Fruit fly (Drosophila melanogaster) whole organism, embryonic: ENCODE results near the gene CG34269.

Experiments used
- Adf1 ChIP-seq: fragments of 200-800 bp; sonication (Bioruptor generic); IDR thresholded peaks from 2 replicates; pipeline ENCODE4 v1.3.6; 2022; ENCODE audit warnings: missing biosample characterization, missing genetic modification characterization
- Antp ChIP-seq: fragments of 200-800 bp; sonication (Bioruptor generic); optimal IDR thresholded peaks from 3 replicates; lab custom pipeline; 2016; ENCODE audit warnings: missing biosample characterization, missing genetic modification characterization
- CG11247 ChIP-seq: fragments of 200-800 bp; sonication (Bioruptor generic); IDR thresholded peaks from 2 replicates; pipeline ENCODE4 v1.3.6; 2022; ENCODE audit warnings: missing biosample characterization, missing genetic modification characterization
- CG11696 ChIP-seq: fragments of 200-800 bp; sonication (Bioruptor generic); IDR thresholded peaks from 2 replicates; pipeline ENCODE4 v1.3.6; 2022; ENCODE audit warnings: missing biosample characterization, missing genetic modification characterization
- CG1233 ChIP-seq: fragments of 200-800 bp; sonication (Bioruptor generic); optimal IDR thresholded peaks from 4 replicates; lab custom pipeline; 2018; ENCODE audit warnings: missing biosample characterization, mild to moderate bottlenecking, missing genetic modification characterization
- CG13775 ChIP-seq: fragments of 200-800 bp; sonication (Bioruptor generic); optimal IDR thresholded peaks from 3 replicates; lab custom pipeline; 2017; ENCODE audit warnings: missing biosample characterization, mild to moderate bottlenecking, missing genetic modification characterization
- CG17328 ChIP-seq: fragments of 200-800 bp; sonication (Bioruptor generic); IDR thresholded peaks from 2 replicates; pipeline ENCODE4 v1.3.6; 2022; ENCODE audit warnings: missing biosample characterization, missing genetic modification characterization
- CG17568 ChIP-seq: fragments of 200-800 bp; sonication (Bioruptor generic); optimal IDR thresholded peaks from 2 replicates; lab custom pipeline; 2018; ENCODE audit warnings: missing biosample characterization, mild to moderate bottlenecking, missing genetic modification characterization, moderate library complexity
- CG17829 ChIP-seq: fragments of 200-800 bp; optimal IDR thresholded peaks from 2 replicates; lab custom pipeline; 2019; ENCODE audit warnings: missing biosample characterization, mild to moderate bottlenecking, missing genetic modification characterization, moderate library complexity
- CG18764 ChIP-seq: fragments of 200-800 bp; sonication (Bioruptor generic); optimal IDR thresholded peaks from 3 replicates; lab custom pipeline; 2016; ENCODE audit warnings: missing biosample characterization, missing genetic modification characterization
- CG2202 ChIP-seq: fragments of 200-800 bp; sonication (Bioruptor generic); optimal IDR thresholded peaks from 2 replicates; lab custom pipeline; 2018; ENCODE audit warnings: missing biosample characterization, mild to moderate bottlenecking, missing genetic modification characterization
- CG34224 ChIP-seq: fragments of 200-800 bp; sonication (Bioruptor generic); IDR thresholded peaks from 3 replicates; pipeline ENCODE4 v1.3.6; 2022; ENCODE audit warnings: missing biosample characterization, missing genetic modification characterization; ENCODE audit not compliant: partially characterized antibody
- CG3995 ChIP-seq: fragments of 200-800 bp; sonication (Bioruptor generic); optimal IDR thresholded peaks from 3 replicates; lab custom pipeline; 2016; ENCODE audit warnings: missing biosample characterization, missing genetic modification characterization
- CG6683 ChIP-seq: fragments of 200-800 bp; sonication (Bioruptor generic); optimal IDR thresholded peaks from 2 replicates; lab custom pipeline; 2017; ENCODE audit warnings: missing biosample characterization, mild to moderate bottlenecking, missing genetic modification characterization, missing genetic modification reagents
- CG8089 ChIP-seq: fragments of 200-800 bp; sonication (Bioruptor generic); optimal IDR thresholded peaks from 3 replicates; lab custom pipeline; 2016; ENCODE audit warnings: missing biosample characterization, missing genetic modification characterization
- CG8290 ChIP-seq, 3 experiments: fragments of 200-800 bp; sonication (Bioruptor generic); optimal IDR thresholded peaks; 2 replicates each; lab custom pipeline; 2016 to 2019; ENCODE audit warnings: missing biosample characterization in 3 of 3, missing genetic modification characterization in 3 of 3, mild to moderate bottlenecking in 2 of 3, moderate library complexity in 1 of 3
- CG8944 ChIP-seq: fragments of 200-800 bp; sonication (Bioruptor generic); optimal IDR thresholded peaks from 3 replicates; lab custom pipeline; 2016; ENCODE audit warnings: missing biosample characterization, missing genetic modification characterization
- CoRest ChIP-seq: fragments of 200-800 bp; sonication (Bioruptor generic); optimal IDR thresholded peaks from 3 replicates; lab custom pipeline; 2018; ENCODE audit warnings: missing biosample characterization, mild to moderate bottlenecking, missing genetic modification characterization, moderate library complexity
- D19B ChIP-seq: fragments of 200-800 bp; sonication (Bioruptor generic); optimal IDR thresholded peaks from 2 replicates; lab custom pipeline; 2017; ENCODE audit warnings: missing biosample characterization, mild to moderate bottlenecking, missing genetic modification characterization
- Dip3 ChIP-seq: fragments of 200-800 bp; sonication (Bioruptor generic); optimal IDR thresholded peaks from 3 replicates; lab custom pipeline; 2016; ENCODE audit warnings: missing biosample characterization, missing genetic modification characterization
- Hand ChIP-seq: fragments of 200-800 bp; sonication (Bioruptor generic); optimal IDR thresholded peaks from 2 replicates; lab custom pipeline; 2017; ENCODE audit warnings: mild to moderate bottlenecking, missing biosample characterization, missing genetic modification reagents, missing genetic modification characterization
- Meics ChIP-seq: fragments of 200-800 bp; sonication (Bioruptor generic); optimal IDR thresholded peaks from 2 replicates; lab custom pipeline; 2017; ENCODE audit warnings: missing biosample characterization, mild to moderate bottlenecking, missing genetic modification characterization
- Mes4 ChIP-seq: fragments of 200-800 bp; sonication (Bioruptor generic); optimal IDR thresholded peaks from 2 replicates; lab custom pipeline; 2016; ENCODE audit warnings: missing biosample characterization, missing genetic modification characterization
- NK7.1 ChIP-seq: fragments of 200-800 bp; sonication (Bioruptor generic); optimal IDR thresholded peaks from 3 replicates; lab custom pipeline; 2016; ENCODE audit warnings: missing biosample characterization, missing genetic modification characterization
- Nf-YB ChIP-seq: fragments of 200-800 bp; sonication (Bioruptor generic); optimal IDR thresholded peaks from 3 replicates; lab custom pipeline; 2019; ENCODE audit warnings: missing biosample characterization, mild to moderate bottlenecking, missing genetic modification characterization, moderate library complexity
- Opbp ChIP-seq: fragments of 200-800 bp; sonication (Bioruptor generic); IDR thresholded peaks from 3 replicates; pipeline ENCODE4 v1.3.6; 2022; ENCODE audit warnings: missing biosample characterization, missing genetic modification characterization; ENCODE audit not compliant: partially characterized antibody
- Pdp1 ChIP-seq, 2 experiments: fragments of 200-800 bp; sonication (Bioruptor generic); optimal IDR thresholded peaks; 3 replicates each; lab custom pipeline; 2016; ENCODE audit warnings: missing biosample characterization in 2 of 2, missing genetic modification characterization in 2 of 2, mild to moderate bottlenecking in 1 of 2, moderate library complexity in 1 of 2
- Sry-δ ChIP-seq: fragments of 200-800 bp; sonication (Bioruptor generic); optimal IDR thresholded peaks from 2 replicates; lab custom pipeline; 2016; ENCODE audit warnings: missing biosample characterization, missing genetic modification characterization
- Ssrp ChIP-seq: fragments of 200-800 bp; sonication (Bioruptor generic); optimal IDR thresholded peaks from 2 replicates; lab custom pipeline; 2018; ENCODE audit warnings: missing biosample characterization, mild to moderate bottlenecking, missing genetic modification characterization, moderate library complexity
- Usf ChIP-seq: fragments of 200-800 bp; sonication (Bioruptor generic); optimal IDR thresholded peaks from 2 replicates; lab custom pipeline; 2017; ENCODE audit warnings: missing genotype, missing biosample characterization, missing genetic modification characterization
- ab ChIP-seq: fragments of 200-800 bp; sonication (Bioruptor generic); optimal IDR thresholded peaks from 2 replicates; lab custom pipeline; 2016; ENCODE audit warnings: missing biosample characterization, missing genetic modification characterization
- cwo ChIP-seq: fragments of 200-800 bp; sonication (Bioruptor generic); optimal IDR thresholded peaks from 3 replicates; lab custom pipeline; 2017; ENCODE audit warnings: missing biosample characterization, missing genetic modification characterization, mild to moderate bottlenecking, moderate library complexity, missing genetic modification reagents
- fd3F ChIP-seq: fragments of 200-800 bp; sonication (Bioruptor generic); optimal IDR thresholded peaks from 2 replicates; lab custom pipeline; 2018; ENCODE audit warnings: missing biosample characterization, mild to moderate bottlenecking, missing genetic modification characterization, moderate library complexity
- fd96Cb ChIP-seq: fragments of 200-800 bp; sonication (Bioruptor generic); optimal IDR thresholded peaks from 2 replicates; lab custom pipeline; 2018; ENCODE audit warnings: missing biosample characterization, mild to moderate bottlenecking, missing genetic modification characterization, moderate library complexity
- gfzf ChIP-seq: fragments of 200-800 bp; sonication (Bioruptor generic); optimal IDR thresholded peaks from 2 replicates; lab custom pipeline; 2016; ENCODE audit warnings: missing biosample characterization, mild to moderate bottlenecking, missing genetic modification characterization, moderate library complexity
- grn ChIP-seq: fragments of 200-800 bp; sonication (Bioruptor generic); optimal IDR thresholded peaks from 3 replicates; lab custom pipeline; 2017; ENCODE audit warnings: missing biosample characterization, missing genetic modification characterization
- lilli ChIP-seq: fragments of 200-800 bp; sonication (Bioruptor generic); optimal IDR thresholded peaks from 3 replicates; lab custom pipeline; 2016; ENCODE audit warnings: missing biosample characterization, missing genetic modification characterization
- mam ChIP-seq: fragments of 200-800 bp; sonication (Bioruptor generic); optimal IDR thresholded peaks from 3 replicates; lab custom pipeline; 2016; ENCODE audit warnings: missing biosample characterization, missing genetic modification characterization
- nerfin-2 ChIP-seq: fragments of 200-800 bp; sonication (Bioruptor generic); IDR thresholded peaks from 2 replicates; pipeline ENCODE4 v1.3.6; 2022; ENCODE audit warnings: missing biosample characterization, missing genetic modification characterization; ENCODE audit not compliant: partially characterized antibody
- prd ChIP-seq, 3 experiments: fragments of >200 bp in 2 of 3; fragments of 200-800 bp in 1 of 3; sonication (Bioruptor generic) in 1 of 3; optimal IDR thresholded peaks in 2 of 3; IDR thresholded peaks in 1 of 3; 2 replicates in 2 of 3; 3 replicates in 1 of 3; pipeline versions ENCODE4 v1.3.6 to Lab custom; 2017 to 2022; ENCODE audit warnings: missing biosample characterization in 1 of 3, missing genetic modification characterization in 1 of 3
- ranshi ChIP-seq: fragments of 200-800 bp; sonication (Bioruptor generic); IDR thresholded peaks from 2 replicates; pipeline ENCODE4 v1.3.6; 2022; ENCODE audit warnings: missing biosample characterization, missing genetic modification characterization
- repo ChIP-seq: fragments of 200-800 bp; sonication (Bioruptor generic); optimal IDR thresholded peaks from 2 replicates; lab custom pipeline; 2016; ENCODE audit warnings: missing biosample characterization, missing genetic modification characterization
- sens ChIP-seq: fragments of 200-800 bp; sonication (Bioruptor generic); peaks from one replicate; lab custom pipeline; 2016; ENCODE audit warnings: missing biosample characterization, missing genetic modification characterization
- sens-2 ChIP-seq: fragments of 200-800 bp; sonication (Bioruptor generic); IDR thresholded peaks from 2 replicates; pipeline ENCODE4 v1.3.6; 2022; ENCODE audit warnings: missing biosample characterization, missing genetic modification characterization
- sug ChIP-seq: fragments of 200-800 bp; optimal IDR thresholded peaks from 2 replicates; lab custom pipeline; 2019; ENCODE audit warnings: missing biosample characterization, mild to moderate bottlenecking, missing genetic modification characterization, moderate library complexity
- tna ChIP-seq: fragments of 200-800 bp; sonication (Bioruptor generic); IDR thresholded peaks from 2 replicates; pipeline ENCODE4 v1.3.6; 2022; ENCODE audit warnings: missing biosample characterization, missing genetic modification characterization; ENCODE audit not compliant: partially characterized antibody
- usp ChIP-seq: fragments of >200 bp; optimal IDR thresholded peaks from 2 replicates; lab custom pipeline; 2017; ENCODE audit warnings: missing biosample characterization, missing genetic modification characterization
- zen ChIP-seq: fragments of 200-800 bp; sonication (Bioruptor generic); optimal IDR thresholded peaks from 3 replicates; lab custom pipeline; 2018; ENCODE audit warnings: missing biosample characterization, mild to moderate bottlenecking, missing genetic modification characterization, moderate library complexity

The CG34269 gene

dm6 chr3L:540432-540973, 12.4 kb downstream of the CG34269 start, which contains the start of the genes klar and BORCS6 (continued):
- peak; percentile 69 for TF ChIP-seq sug (tag; lab: Kevin White, UChicago)
- TF ChIP-seq ranshi = no peak
- peak; percentile 71 for TF ChIP-seq CoRest (tag; lab: Kevin White, UChicago)
- 0 out of 2 replicates have a peak, but pooled peaks have one; percentile 17 for TF ChIP-seq CG11247 (GFP tag; lab: Robert Waterston, UW)
- peak; percentile 11; the same call in 1 of the 2 replicates for TF ChIP-seq CG17328 (GFP tag; lab: Robert Waterston, UW)
- TF ChIP-seq zen (tag; lab: Kevin White, UChicago) = peak; percentile 58
- TF ChIP-seq ab = peak; percentile 36
- no peak for TF ChIP-seq Usf (GFP tag; lab: Kevin White, UChicago)
- TF ChIP-seq gfzf (GFP tag; lab: Kevin White, UChicago) = peak; percentile 97
- TF ChIP-seq NK7.1 (GFP tag; lab: Kevin White, UChicago) = peak; percentile 24
- peak; percentile 7 for TF ChIP-seq Nf-YB
- TF ChIP-seq usp (GFP tag; lab: Kevin White, UChicago) = no peak
- TF ChIP-seq Hand = peak; percentile 18
- TF ChIP-seq nerfin-2 (GFP tag; lab: Robert Waterston, UW) = peak; percentile 92
- peak; percentile 94 for TF ChIP-seq tna
- TF ChIP-seq lilli (GFP tag; lab: Kevin White, UChicago) = peak; percentile 82
- TF ChIP-seq grn (GFP tag; lab: Kevin White, UChicago) = peak; percentile 26
- peak; percentile 0 for TF ChIP-seq CG6683 (GFP tag; lab: Kevin White, UChicago)
- peak; percentile 3 for TF ChIP-seq CG17568 (GFP tag; lab: Kevin White, UChicago)
- no peak for TF ChIP-seq Meics
- TF ChIP-seq CG8290 (GFP tag; optimal IDR thresholded peaks at IDR 0.05; lab: Kevin White, UChicago) = peak; percentile 94
- TF ChIP-seq CG8290 (tag; optimal IDR thresholded peaks at IDR 0.05; lab: Kevin White, UChicago) = peak; percentile 80 to 85
- TF ChIP-seq CG1233 (GFP tag; lab: Kevin White, UChicago) = peak; percentile 22
- peak; percentile 63 for TF ChIP-seq CG8089 (GFP tag; lab: Kevin White, UChicago)
- peak; percentile 13 for TF ChIP-seq Mes4 (GFP tag; lab: Kevin White, UChicago)
- peak; percentile 95 for TF ChIP-seq Opbp (GFP tag; lab: Robert Waterston, UW)
- peak; percentile 54 for TF ChIP-seq Dip3 (GFP tag; lab: Kevin White, UChicago)
- no peak for TF ChIP-seq repo (GFP tag; lab: Kevin White, UChicago)
- TF ChIP-seq fd96Cb (tag; lab: Kevin White, UChicago) = peak; percentile 15
- no peak for TF ChIP-seq fd3F
- TF ChIP-seq CG13775 (GFP tag; lab: Kevin White, UChicago) = peak; percentile 61
- no peak for TF ChIP-seq D19B (GFP tag; lab: Kevin White, UChicago)
- TF ChIP-seq Antp = peak; percentile 60
- peak; percentile 47 for TF ChIP-seq CG17829
- TF ChIP-seq CG2202 (tag; lab: Kevin White, UChicago) = peak; percentile 39
- peak; percentile 46 for TF ChIP-seq CG8944 (GFP tag; lab: Kevin White, UChicago)
- TF ChIP-seq sens-2 = no peak
- peak; percentile 46 for TF ChIP-seq Ssrp
- peak; percentile 97 for TF ChIP-seq CG34224
- no peak for TF ChIP-seq CG11696
- peak; percentile 16 for TF ChIP-seq cwo (GFP tag; lab: Kevin White, UChicago)
- peak; percentile 50 to 70 for TF ChIP-seq Pdp1 (GFP tag; optimal IDR thresholded peaks at IDR 0.05; lab: Kevin White, UChicago)
- peak; percentile 97 for TF ChIP-seq sens (GFP tag; lab: Kevin White, UChicago)
- no peak; the same call in 1 of the 2 replicates for TF ChIP-seq Adf1
- TF ChIP-seq mam (GFP tag; lab: Kevin White, UChicago) = peak; percentile 86
- peak; percentile 47 for TF ChIP-seq CG18764 (GFP tag; lab: Kevin White, UChicago)
- TF ChIP-seq Sry-δ (GFP tag; lab: Kevin White, UChicago) = peak; percentile 91
- TF ChIP-seq prd (optimal IDR thresholded peaks at IDR 0.05; lab: Kevin White, UChicago) = no peak
- TF ChIP-seq prd (GFP tag; IDR thresholded peaks at IDR 0.05; lab: Robert Waterston, UW) = peak; percentile 66
- peak; percentile 26 for TF ChIP-seq CG3995 (GFP tag; lab: Kevin White, UChicago)
